Worm (Caenorhabditis elegans): ENCODE data around the gene F58H1.5.

The F58H1.5 gene

ce11 chrV:11917186-11917585, 41.0 kb upstream of the F58H1.5 start, which contains the start of gene R31.2 (continued):
- TF ChIP-seq cebp-1 (GFP tag; IDR thresholded peaks at IDR 0.05) (no peak), cebp-1 (tag; optimal IDR thresholded peaks at IDR 0.05) (no peak), F57C9.4 (tag; optimal IDR thresholded peaks at IDR 0.05) (no peak), ztf-28 (GFP tag; IDR thresholded peaks at IDR 0.05) (no peak), die-1 (tag; optimal IDR thresholded peaks at IDR 0.05) (no peak), fkh-3 (tag; optimal IDR thresholded peaks at IDR 0.05) (no peak), ets-4 (GFP tag; optimal IDR thresholded peaks at IDR 0.05) (no peak), aptf-2 (GFP tag; conservative IDR thresholded peaks at IDR 0.05) (no peak), snpc-1.3 (tag; optimal IDR thresholded peaks at IDR 0.05; ENCODE audit: insufficient read depth) (no peak), C06A6.2 (GFP tag; conservative IDR thresholded peaks at IDR 0.05) (no peak), lin-54 (GFP tag; optimal IDR thresholded peaks at IDR 0.05) (peak; percentile 50), efl-1 (GFP tag; optimal IDR thresholded peaks at IDR 0.05) (peak; percentile 48), gei-17 (GFP tag; optimal IDR thresholded peaks at IDR 0.05) (no peak), nhr-90 (tag; optimal IDR thresholded peaks at IDR 0.05) (no peak), rcor-1 (GFP tag; IDR thresholded peaks at IDR 0.05) (no peak), F22D6.2 (tag; optimal IDR thresholded peaks at IDR 0.05) (no peak), cebp-2 (GFP tag; IDR thresholded peaks at IDR 0.05) (no peak), F57A8.1 (GFP tag; optimal IDR thresholded peaks at IDR 0.05) (no peak), dpl-1 (GFP tag; optimal IDR thresholded peaks at IDR 0.05) (peak; percentile 4)

DNA sequence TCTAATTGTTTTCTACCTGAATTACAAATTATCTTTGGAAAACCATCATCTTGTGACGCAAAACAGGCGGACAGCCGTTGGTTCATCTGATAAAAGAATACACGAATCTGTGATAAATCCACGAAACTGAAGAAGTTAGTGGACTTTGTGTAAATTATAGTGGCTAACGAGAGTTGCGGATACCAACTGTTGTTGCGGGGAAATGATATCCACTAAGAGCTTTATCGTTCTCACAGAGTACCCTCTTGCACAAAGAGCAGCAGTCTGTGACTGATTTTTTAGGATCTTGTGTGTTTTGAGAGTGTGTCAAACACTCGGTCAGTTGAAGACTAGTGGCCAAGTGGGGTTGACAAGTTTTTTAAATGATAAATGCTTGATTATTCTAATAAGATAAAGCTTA, 38.6 kb upstream of the F58H1.5 start:
- TF ChIP-seq attf-6 (GFP tag; IDR thresholded peaks at IDR 0.05) = no peak

DNA sequence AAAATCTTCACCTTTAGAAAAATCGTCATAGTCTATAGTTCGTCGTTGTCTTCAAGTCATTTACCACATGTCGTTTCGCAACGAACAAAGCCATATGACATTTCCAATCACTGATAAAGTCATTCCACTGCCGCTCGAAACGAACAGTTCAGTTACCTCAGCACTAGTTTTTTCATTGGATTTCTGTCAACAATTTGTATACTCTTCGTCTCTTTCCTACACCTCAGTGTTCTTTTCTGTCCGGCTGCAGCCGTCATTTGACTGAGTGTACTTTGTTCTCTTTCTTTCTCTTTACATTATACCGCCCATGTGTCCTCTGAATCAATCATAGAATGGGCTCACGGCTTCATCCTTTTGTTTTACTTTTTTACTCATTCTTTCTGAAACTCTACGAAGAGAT, 37.0 kb upstream of the F58H1.5 start:
- TF ChIP-seq lin-40 (tag; optimal IDR thresholded peaks at IDR 0.05) = peak; percentile 27
- no peak for TF ChIP-seq mel-28 (tag; optimal IDR thresholded peaks at IDR 0.05; ENCODE audit: borderline replicate concordance)
- TF ChIP-seq cebp-1 (GFP tag; IDR thresholded peaks at IDR 0.05) = peak; percentile 76; the same call in 1 of the 2 replicates
- TF ChIP-seq cebp-1 (tag; optimal IDR thresholded peaks at IDR 0.05) = peak; percentile 86
- TF ChIP-seq tbp1 (GFP tag; optimal IDR thresholded peaks at IDR 0.05) = peak; percentile 26
- no peak for TF ChIP-seq snpc-4 (GFP tag; optimal IDR thresholded peaks at IDR 0.05)
- peak in 2 of 4 experiments; percentile 27 to 43 for TF ChIP-seq snpc-4 (tag; optimal IDR thresholded peaks at IDR 0.05)
- TF ChIP-seq hlh-26 (GFP tag; conservative IDR thresholded peaks at IDR 0.05) = no peak
- TF ChIP-seq him-1 (tag; optimal IDR thresholded peaks at IDR 0.05) = no peak
- no peak for TF ChIP-seq ztf-25 (GFP tag; IDR thresholded peaks at IDR 0.05)
- TF ChIP-seq nhr-80 (tag; optimal IDR thresholded peaks at IDR 0.05) = peak; percentile 82
- no peak for TF ChIP-seq fkh-3 (tag; optimal IDR thresholded peaks at IDR 0.05)
- TF ChIP-seq repo-1 (tag; optimal IDR thresholded peaks at IDR 0.05) = peak; percentile 17
- peak; percentile 35; the same call in 1 of the 2 replicates for TF ChIP-seq lin-26 (GFP tag; IDR thresholded peaks at IDR 0.05)
- TF ChIP-seq let-607 (tag; optimal IDR thresholded peaks at IDR 0.05) = peak; percentile 40 to 43
- TF ChIP-seq pbrm-1 (GFP tag; IDR thresholded peaks at IDR 0.05) = no peak
- TF ChIP-seq F39B2.1 (GFP tag; IDR thresholded peaks at IDR 0.05) = no peak
- no peak for TF ChIP-seq chd-7 (tag; optimal IDR thresholded peaks at IDR 0.05)
- no peak for TF ChIP-seq snpc-1.1 (tag; optimal IDR thresholded peaks at IDR 0.05; ENCODE audit: insufficient read depth)
- no peak for TF ChIP-seq Y53F4B.3 (GFP tag; IDR thresholded peaks at IDR 0.05)
- no peak for TF ChIP-seq pha-4 (tag; optimal IDR thresholded peaks at IDR 0.05)
- TF ChIP-seq ztf-26 (tag; optimal IDR thresholded peaks at IDR 0.05) = no peak
- TF ChIP-seq let-526 (GFP tag; IDR thresholded peaks at IDR 0.05) = no peak
- TF ChIP-seq unc-62 (GFP tag; optimal IDR thresholded peaks at IDR 0.05) = peak; percentile 69
- TF ChIP-seq die-1 (tag; optimal IDR thresholded peaks at IDR 0.05) = no peak
- no peak for TF ChIP-seq zim-3 (tag; optimal IDR thresholded peaks at IDR 0.05)
- peak; percentile 40 for TF ChIP-seq attf-5 (GFP tag; optimal IDR thresholded peaks at IDR 0.05)
- peak in 1 of 3 experiments; percentile 24 for TF ChIP-seq lin-35 (GFP tag; optimal IDR thresholded peaks at IDR 0.05)
- TF ChIP-seq ZK185.1 (tag; optimal IDR thresholded peaks at IDR 0.05; ENCODE audit: poor library complexity, severe bottlenecking) = peak; percentile 17
- TF ChIP-seq ets-4 (GFP tag; optimal IDR thresholded peaks at IDR 0.05) = no peak
- no peak for TF ChIP-seq D2030.7 (GFP tag; IDR thresholded peaks at IDR 0.05)
